Fruit fly (Drosophila melanogaster) whole organism, embryonic: ENCODE results near the gene CG15553.
A peak's percentile ranks its signal among the peaks of the same experiment; 100 is the strongest.

ENCODE experiments used
- Aef1 ChIP-seq: fragments of 200-800 bp; sonication (Bioruptor generic); IDR thresholded peaks from 3 replicates; pipeline ENCODE4 v1.3.6; 2022; ENCODE audit warnings: missing biosample characterization, missing genetic modification characterization
- B-H2 ChIP-seq: fragments of 200-800 bp; sonication (Bioruptor generic); optimal IDR thresholded peaks from 2 replicates; lab custom pipeline; 2018; ENCODE audit warnings: missing biosample characterization, mild to moderate bottlenecking, missing genetic modification characterization
- Bgb ChIP-seq: fragments of 200-800 bp; sonication (Bioruptor generic); IDR thresholded peaks from 2 replicates; pipeline ENCODE4 v1.3.6; 2022; ENCODE audit warnings: missing biosample characterization, missing genetic modification characterization; ENCODE audit not compliant: partially characterized antibody
- BtbVII ChIP-seq: fragments of 200-800 bp; sonication (Bioruptor generic); optimal IDR thresholded peaks from 3 replicates; lab custom pipeline; 2017; ENCODE audit warnings: missing biosample characterization, mild to moderate bottlenecking, missing genetic modification characterization
- CG10321 ChIP-seq: fragments of 200-800 bp; sonication (Bioruptor generic); IDR thresholded peaks from 2 replicates; pipeline ENCODE4 v1.3.6; 2022; ENCODE audit warnings: missing biosample characterization, missing genetic modification characterization
- CG10565 ChIP-seq: fragments of 200-800 bp; sonication (Bioruptor generic); optimal IDR thresholded peaks from 3 replicates; lab custom pipeline; 2016; ENCODE audit warnings: missing biosample characterization, mild to moderate bottlenecking, missing genetic modification characterization
- CG10654 ChIP-seq: fragments of 200-800 bp; sonication (Bioruptor generic); optimal IDR thresholded peaks from 2 replicates; lab custom pipeline; 2016; ENCODE audit warnings: missing biosample characterization, missing genetic modification characterization
- CG11456 ChIP-seq: fragments of 200-800 bp; sonication (Bioruptor generic); IDR thresholded peaks from 3 replicates; pipeline ENCODE4 v1.3.6; 2022; ENCODE audit warnings: missing biosample characterization, missing genetic modification characterization
- CG14050 ChIP-seq: fragments of 200-800 bp; sonication (Bioruptor generic); IDR thresholded peaks from 3 replicates; pipeline ENCODE4 v1.3.6; 2022; ENCODE audit warnings: missing biosample characterization, missing genetic modification characterization
- CG14441 ChIP-seq: fragments of 200-800 bp; sonication (Bioruptor generic); IDR thresholded peaks from 2 replicates; pipeline ENCODE4 v1.3.6; 2022; ENCODE audit warnings: missing biosample characterization, missing genetic modification characterization
- CG14710 ChIP-seq: fragments of 200-800 bp; sonication (Bioruptor generic); optimal IDR thresholded peaks from 3 replicates; lab custom pipeline; 2019; ENCODE audit warnings: missing biosample characterization, mild to moderate bottlenecking, missing genetic modification characterization, moderate library complexity
- CG15269 ChIP-seq: fragments of 200-800 bp; sonication (Bioruptor generic); optimal IDR thresholded peaks from 2 replicates; lab custom pipeline; 2018; ENCODE audit warnings: missing biosample characterization, mild to moderate bottlenecking, missing genetic modification characterization, moderate library complexity
- CG15479 ChIP-seq: fragments of 200-800 bp; sonication (Bioruptor generic); optimal IDR thresholded peaks from 3 replicates; lab custom pipeline; 2019; ENCODE audit warnings: missing biosample characterization, mild to moderate bottlenecking, missing genetic modification characterization, moderate library complexity
- CG16813 ChIP-seq: fragments of 200-800 bp; sonication (Bioruptor generic); IDR thresholded peaks from 3 replicates; pipeline ENCODE4 v1.3.6; 2022; ENCODE audit warnings: missing biosample characterization, missing genetic modification characterization; ENCODE audit not compliant: partially characterized antibody
- CG32532 ChIP-seq: fragments of 200-800 bp; sonication (Bioruptor generic); IDR thresholded peaks from 2 replicates; pipeline ENCODE4 v1.3.6; 2022; ENCODE audit warnings: missing biosample characterization, missing genetic modification characterization
- CG3407 ChIP-seq: fragments of 200-800 bp; sonication (Bioruptor generic); optimal IDR thresholded peaks from 2 replicates; lab custom pipeline; 2018; ENCODE audit warnings: missing biosample characterization, mild to moderate bottlenecking, missing genetic modification characterization
- CG3995 ChIP-seq: fragments of 200-800 bp; sonication (Bioruptor generic); optimal IDR thresholded peaks from 3 replicates; lab custom pipeline; 2016; ENCODE audit warnings: missing biosample characterization, missing genetic modification characterization
- CG4404 ChIP-seq: fragments of 200-800 bp; sonication (Bioruptor generic); IDR thresholded peaks from 2 replicates; pipeline ENCODE4 v1.3.6; 2022; ENCODE audit warnings: missing biosample characterization, missing genetic modification characterization
- CG6689 ChIP-seq: fragments of 200-800 bp; sonication (Bioruptor generic); IDR thresholded peaks from 2 replicates; pipeline ENCODE4 v1.3.6; 2022; ENCODE audit warnings: missing biosample characterization, missing genetic modification characterization
- CG7271 ChIP-seq: fragments of 200-800 bp; sonication (Bioruptor generic); optimal IDR thresholded peaks from 2 replicates; lab custom pipeline; 2018; ENCODE audit warnings: missing biosample characterization, mild to moderate bottlenecking, missing genetic modification characterization, moderate library complexity
- CG7556 ChIP-seq: fragments of 200-800 bp; sonication (Bioruptor generic); optimal IDR thresholded peaks from 2 replicates; lab custom pipeline; 2017; ENCODE audit warnings: missing biosample characterization, mild to moderate bottlenecking, missing genetic modification characterization
- Dbx ChIP-seq: fragments of 200-800 bp; sonication (Bioruptor generic); IDR thresholded peaks from 3 replicates; pipeline ENCODE4 v1.3.6; 2022; ENCODE audit warnings: missing biosample characterization, missing genetic modification characterization
- Dip2 ChIP-seq: fragments of 200-800 bp; sonication (Bioruptor generic); IDR thresholded peaks from 2 replicates; pipeline ENCODE4 v1.3.6; 2022; ENCODE audit warnings: missing biosample characterization, missing genetic modification characterization
- Fer2 ChIP-seq: fragments of 200-800 bp; sonication (Bioruptor generic); optimal IDR thresholded peaks from 2 replicates; lab custom pipeline; 2018; ENCODE audit warnings: missing biosample characterization, mild to moderate bottlenecking, missing genetic modification characterization, moderate library complexity
- Hey ChIP-seq: fragments of 200-800 bp; sonication (Bioruptor generic); optimal IDR thresholded peaks from 3 replicates; lab custom pipeline; 2018; ENCODE audit warnings: missing biosample characterization, mild to moderate bottlenecking, missing genetic modification characterization
- HmgD ChIP-seq: fragments of 200-800 bp; sonication (Bioruptor generic); optimal IDR thresholded peaks from 3 replicates; lab custom pipeline; 2016; ENCODE audit warnings: missing biosample characterization, missing genetic modification characterization
- NK7.1 ChIP-seq: fragments of 200-800 bp; sonication (Bioruptor generic); optimal IDR thresholded peaks from 3 replicates; lab custom pipeline; 2016; ENCODE audit warnings: missing biosample characterization, missing genetic modification characterization
- Nf-YA ChIP-seq: fragments of 200-800 bp; sonication (Bioruptor generic); IDR thresholded peaks from 2 replicates; pipeline ENCODE4 v1.3.6; 2022; ENCODE audit warnings: missing biosample characterization, missing genetic modification characterization
- Rfx ChIP-seq: fragments of 200-800 bp; sonication (Bioruptor generic); IDR thresholded peaks from 2 replicates; pipeline ENCODE4 v1.3.6; 2022; ENCODE audit warnings: missing biosample characterization, missing genetic modification characterization
- Side ChIP-seq: fragments of 200-800 bp; sonication (Bioruptor generic); optimal IDR thresholded peaks from 2 replicates; lab custom pipeline; 2016; ENCODE audit warnings: missing biosample characterization, missing genetic modification characterization
- Sox100B ChIP-seq: fragments of 200-800 bp; sonication (Bioruptor generic); optimal IDR thresholded peaks from 3 replicates; lab custom pipeline; 2018; ENCODE audit warnings: missing biosample characterization, mild to moderate bottlenecking, missing genetic modification characterization
- TFAM ChIP-seq: fragments of 200-800 bp; sonication (Bioruptor generic); optimal IDR thresholded peaks from 2 replicates; lab custom pipeline; 2017; ENCODE audit warnings: missing biosample characterization, missing genetic modification characterization, inconsistent platforms
- bcd ChIP-seq: fragments of 200-800 bp; sonication (Bioruptor generic); optimal IDR thresholded peaks from 2 replicates; lab custom pipeline; 2017; ENCODE audit warnings: missing biosample characterization, mild to moderate bottlenecking, missing genetic modification characterization
- danr ChIP-seq: fragments of 200-800 bp; sonication (Bioruptor generic); IDR thresholded peaks from 2 replicates; pipeline ENCODE4 v1.3.6; 2022; ENCODE audit warnings: missing biosample characterization, missing genetic modification characterization
- dysf ChIP-seq: fragments of 200-800 bp; sonication (Bioruptor generic); IDR thresholded peaks from 3 replicates; pipeline ENCODE4 v1.3.6; 2022; ENCODE audit warnings: missing biosample characterization, missing genetic modification characterization
- eyg ChIP-seq: fragments of 200-800 bp; sonication (Bioruptor generic); optimal IDR thresholded peaks from 3 replicates; lab custom pipeline; 2016; ENCODE audit warnings: missing biosample characterization, missing genetic modification characterization
- fd64A ChIP-seq: fragments of 200-800 bp; sonication (Bioruptor generic); optimal IDR thresholded peaks from 3 replicates; lab custom pipeline; 2018; ENCODE audit warnings: missing biosample characterization, mild to moderate bottlenecking, missing genetic modification characterization
- nmo ChIP-seq: fragments of 200-800 bp; sonication (Bioruptor generic); optimal IDR thresholded peaks from 2 replicates; lab custom pipeline; 2018; ENCODE audit warnings: missing biosample characterization, mild to moderate bottlenecking, missing genetic modification characterization, moderate library complexity
- oc ChIP-seq: fragments of 200-800 bp; sonication (Bioruptor generic); optimal IDR thresholded peaks from 2 replicates; lab custom pipeline; 2018; ENCODE audit warnings: missing biosample characterization, mild to moderate bottlenecking, missing genetic modification characterization, moderate library complexity
- phol ChIP-seq: fragments of 200-800 bp; sonication (Bioruptor generic); optimal IDR thresholded peaks from 3 replicates; lab custom pipeline; 2018; ENCODE audit warnings: missing biosample characterization, mild to moderate bottlenecking, missing genetic modification characterization, moderate library complexity
- row ChIP-seq: fragments of 200-800 bp; sonication (Bioruptor generic); IDR thresholded peaks from 3 replicates; pipeline ENCODE4 v1.3.6; 2022; ENCODE audit warnings: missing biosample characterization, missing genetic modification characterization
- sens ChIP-seq: fragments of 200-800 bp; sonication (Bioruptor generic); peaks from one replicate; lab custom pipeline; 2016; ENCODE audit warnings: missing biosample characterization, missing genetic modification characterization
- shn ChIP-seq: fragments of 200-800 bp; sonication (Bioruptor generic); optimal IDR thresholded peaks from 3 replicates; lab custom pipeline; 2016; ENCODE audit warnings: missing biosample characterization, missing genetic modification characterization
- sna ChIP-seq: fragments of 200-800 bp; sonication (Bioruptor generic); IDR thresholded peaks from 2 replicates; pipeline ENCODE4 v1.3.6; 2022; ENCODE audit warnings: missing biosample characterization, missing genetic modification characterization; ENCODE audit not compliant: partially characterized antibody
- sug ChIP-seq: fragments of 200-800 bp; optimal IDR thresholded peaks from 2 replicates; lab custom pipeline; 2019; ENCODE audit warnings: missing biosample characterization, mild to moderate bottlenecking, missing genetic modification characterization, moderate library complexity
- tio ChIP-seq: fragments of 200-800 bp; sonication (Bioruptor generic); optimal IDR thresholded peaks from 2 replicates; lab custom pipeline; 2017; ENCODE audit warnings: missing biosample characterization, missing genetic modification characterization, inconsistent platforms
- tna ChIP-seq: fragments of 200-800 bp; sonication (Bioruptor generic); IDR thresholded peaks from 2 replicates; pipeline ENCODE4 v1.3.6; 2022; ENCODE audit warnings: missing biosample characterization, missing genetic modification characterization; ENCODE audit not compliant: partially characterized antibody
- twi ChIP-seq: fragments of 200-800 bp; optimal IDR thresholded peaks from 2 replicates; lab custom pipeline; 2019; ENCODE audit warnings: missing biosample characterization, mild to moderate bottlenecking, missing genetic modification characterization, moderate library complexity
- zfh1 ChIP-seq: fragments of 200-800 bp; sonication (Bioruptor generic); IDR thresholded peaks from 3 replicates; pipeline ENCODE4 v1.3.6; 2022; ENCODE audit warnings: missing biosample characterization, missing genetic modification characterization

Gene CG15553

dm6 chr3R:31060708-31061625, 40.0 kb downstream of the CG15553 start, which contains the start of gene dco (continued):
- TF ChIP-seq row (GFP tag; lab: Robert Waterston, UW) (peak; percentile 77), Side (peak; percentile 73), Sox100B (no peak), CG3407 (GFP tag; lab: Kevin White, UChicago) (peak; percentile 34), zfh1 (GFP tag; lab: Robert Waterston, UW) (peak; percentile 89), CG16813 (GFP tag; lab: Robert Waterston, UW) (no peak), CG15269 (tag; lab: Kevin White, UChicago) (peak; percentile 35), Fer2 (peak; percentile 14), eyg (GFP tag; lab: Kevin White, UChicago) (no peak), fd64A (GFP tag; lab: Kevin White, UChicago) (no peak), sna (GFP tag; lab: Robert Waterston, UW) (no peak), NK7.1 (peak; percentile 30), Aef1 (GFP tag; lab: Robert Waterston, UW) (peak; percentile 84), CG7271 (no peak), dysf (GFP tag; lab: Robert Waterston, UW) (peak; percentile 87), CG32532 (peak; percentile 96), CG15479 (no peak), CG10565 (GFP tag; lab: Kevin White, UChicago) (peak; percentile 48), CG14710 (peak; percentile 74), CG10654 (GFP tag; lab: Kevin White, UChicago) (peak; percentile 73), CG14441 (peak; percentile 85), Hey (tag; lab: Kevin White, UChicago) (no peak), CG11456 (GFP tag; lab: Robert Waterston, UW) (peak; percentile 99), nmo (GFP tag; lab: Kevin White, UChicago) (peak; percentile 73), shn (GFP tag; lab: Kevin White, UChicago) (peak; percentile 69), CG14050 (GFP tag; lab: Robert Waterston, UW) (peak; percentile 52; the same call in 2 of the 3 replicates), CG4404 (peak; percentile 68), bcd (peak; percentile 81), CG3995 (GFP tag; lab: Kevin White, UChicago) (peak; percentile 97), BtbVII (GFP tag; lab: Kevin White, UChicago) (no peak), tio (GFP tag; lab: Kevin White, UChicago) (peak; percentile 66), sug (tag; lab: Kevin White, UChicago) (peak; percentile 61), danr (peak; percentile 10; the same call in 1 of the 2 replicates), phol (peak; percentile 99), oc (tag; lab: Kevin White, UChicago) (no peak), tna (peak; percentile 6; the same call in 1 of the 2 replicates), TFAM (GFP tag; lab: Kevin White, UChicago) (peak; percentile 19), Dip2 (GFP tag; lab: Robert Waterston, UW) (peak; percentile 88), twi (tag; lab: Kevin White, UChicago) (peak; percentile 3), CG10321 (GFP tag; lab: Robert Waterston, UW) (peak; percentile 96), CG7556 (GFP tag; lab: Kevin White, UChicago) (no peak), Bgb (GFP tag; lab: Robert Waterston, UW) (peak; percentile 32; the same call in 1 of the 2 replicates), Nf-YA (peak; percentile 49), CG6689 (peak; percentile 61), HmgD (GFP tag; lab: Kevin White, UChicago) (peak; percentile 22), Dbx (GFP tag; lab: Robert Waterston, UW) (peak; percentile 88), sens (GFP tag; lab: Kevin White, UChicago) (peak; percentile 84), Rfx (peak; percentile 96), B-H2 (GFP tag; lab: Kevin White, UChicago) (peak; percentile 63)
